Worm (Caenorhabditis elegans) whole organism, late embryonic: ENCODE data around the gene Y61A9LA.10.

ENCODE experiments used
- C08G9.2 ChIP-seq: sonication (generic microtip); optimal IDR thresholded peaks from 2 replicates; lab custom pipeline; 2016; ENCODE audit warnings: mild to moderate bottlenecking, missing genetic modification characterization, moderate library complexity, missing compliant biosample characterization
- F13H6.1 ChIP-seq: sonication (generic microtip); optimal IDR thresholded peaks from 2 replicates; lab custom pipeline; 2016; ENCODE audit warnings: missing genetic modification characterization, missing compliant biosample characterization
- Y22D7AL.16 ChIP-seq: sonication (generic microtip); optimal IDR thresholded peaks from 2 replicates; lab custom pipeline; 2016; ENCODE audit warnings: missing genetic modification characterization, missing compliant biosample characterization
- ama-1 ChIP-seq: fragments of 150-350 bp; optimal IDR thresholded peaks from 2 replicates; lab custom pipeline; 2014
- ceh-14 ChIP-seq: sonication (generic microtip); optimal IDR thresholded peaks from 2 replicates; lab custom pipeline; 2016; ENCODE audit warnings: missing genotype, missing genetic modification characterization, missing compliant biosample characterization
- ceh-24 ChIP-seq: sonication (generic microtip); optimal IDR thresholded peaks from 2 replicates; lab custom pipeline; 2016; ENCODE audit warnings: mild to moderate bottlenecking, missing genetic modification characterization, missing compliant biosample characterization
- ceh-31 ChIP-seq: sonication (generic microtip); optimal IDR thresholded peaks from 2 replicates; lab custom pipeline; 2016; ENCODE audit warnings: missing genetic modification characterization, missing compliant biosample characterization
- ceh-48 ChIP-seq: sonication (generic microtip); optimal IDR thresholded peaks from 2 replicates; lab custom pipeline; 2016; ENCODE audit warnings: missing genetic modification characterization, inconsistent platforms, missing compliant biosample characterization
- ceh-6 ChIP-seq: fragments of 200-800 bp; sonication (Bioruptor generic); optimal IDR thresholded peaks from 2 replicates; lab custom pipeline; 2018; ENCODE audit warnings: mild to moderate bottlenecking, missing genetic modification characterization, missing compliant biosample characterization
- ceh-9 ChIP-seq: sonication (generic microtip); optimal IDR thresholded peaks from 2 replicates; lab custom pipeline; 2016; ENCODE audit warnings: mild to moderate bottlenecking, missing genetic modification characterization, inconsistent platforms, missing compliant biosample characterization
- che-1 ChIP-seq: sonication (generic microtip); optimal IDR thresholded peaks from 2 replicates; lab custom pipeline; 2016; ENCODE audit warnings: mild to moderate bottlenecking, missing genetic modification characterization, missing compliant biosample characterization
- dmd-4 ChIP-seq: sonication (generic microtip); optimal IDR thresholded peaks from 2 replicates; lab custom pipeline; 2016; ENCODE audit warnings: borderline replicate concordance, missing genetic modification characterization, missing compliant biosample characterization
- elt-2 ChIP-seq: sonication (generic microtip); optimal IDR thresholded peaks from 2 replicates; lab custom pipeline; 2016; ENCODE audit warnings: missing genetic modification reagents, missing genetic modification characterization, missing compliant biosample characterization
- eyg-1 ChIP-seq: sonication (generic microtip); optimal IDR thresholded peaks from 2 replicates; lab custom pipeline; 2016; ENCODE audit warnings: missing genotype, missing genetic modification characterization, missing compliant biosample characterization
- fax-1 ChIP-seq: sonication (generic microtip); optimal IDR thresholded peaks from 2 replicates; lab custom pipeline; 2016; ENCODE audit warnings: missing genotype, missing genetic modification characterization, missing compliant biosample characterization
- fkh-10 ChIP-seq: fragments of 150-350 bp; optimal IDR thresholded peaks from 2 replicates; lab custom pipeline; 2014; ENCODE audit warnings: missing biosample characterization, missing genetic modification reagents, missing genetic modification characterization
- fkh-6 ChIP-seq: sonication (generic microtip); optimal IDR thresholded peaks from 2 replicates; lab custom pipeline; 2016; ENCODE audit warnings: missing genetic modification characterization, missing compliant biosample characterization
- hlh-30 ChIP-seq: sonication (generic microtip); optimal IDR thresholded peaks from 2 replicates; lab custom pipeline; 2017; ENCODE audit warnings: antibody characterized with exemption, missing genetic modification characterization, missing compliant biosample characterization; ENCODE audit not compliant: insufficient read depth
- hlh-8 ChIP-seq: sonication (generic microtip); optimal IDR thresholded peaks from 2 replicates; lab custom pipeline; 2016; ENCODE audit warnings: missing genotype, missing genetic modification characterization, missing compliant biosample characterization
- lin-11 ChIP-seq: fragments of 200-800 bp; sonication (Bioruptor generic); optimal IDR thresholded peaks from 2 replicates; lab custom pipeline; 2018; ENCODE audit warnings: mild to moderate bottlenecking, missing genetic modification characterization, missing compliant biosample characterization
- madf-2 ChIP-seq: sonication (generic microtip); optimal IDR thresholded peaks from 2 replicates; lab custom pipeline; 2017; ENCODE audit warnings: missing genetic modification characterization, missing compliant biosample characterization
- nfya-1 ChIP-seq: sonication (generic microtip); optimal IDR thresholded peaks from 2 replicates; lab custom pipeline; 2017; ENCODE audit warnings: missing genetic modification characterization, mild to moderate bottlenecking, missing compliant biosample characterization, antibody characterized with exemption, moderate library complexity
- nhr-11 ChIP-seq: fragments of 150-350 bp; optimal IDR thresholded peaks from 2 replicates; lab custom pipeline; 2014; ENCODE audit warnings: missing biosample characterization, missing genetic modification characterization
- nhr-232 ChIP-seq: sonication (generic microtip); optimal IDR thresholded peaks from 2 replicates; lab custom pipeline; 2016; ENCODE audit warnings: missing genetic modification characterization, missing compliant biosample characterization
- npax-4 ChIP-seq: sonication (generic microtip); optimal IDR thresholded peaks from 2 replicates; lab custom pipeline; 2016; ENCODE audit warnings: missing genetic modification characterization, missing compliant biosample characterization
- pag-3 ChIP-seq: sonication (generic microtip); optimal IDR thresholded peaks from 2 replicates; lab custom pipeline; 2016; ENCODE audit warnings: missing compliant biosample characterization, missing genetic modification characterization, borderline replicate concordance
- pat-9 ChIP-seq: fragments of 200-800 bp; sonication (Bioruptor generic); optimal IDR thresholded peaks from 2 replicates; lab custom pipeline; 2018; ENCODE audit warnings: mild to moderate bottlenecking, missing genetic modification characterization, moderate library complexity, missing compliant biosample characterization
- pax-1 ChIP-seq: fragments of 150-350 bp; optimal IDR thresholded peaks from 2 replicates; lab custom pipeline; 2014; ENCODE audit warnings: missing biosample characterization, missing genetic modification characterization
- pha-4 ChIP-seq: fragments of 150-350 bp; optimal IDR thresholded peaks from 2 replicates; lab custom pipeline; 2018; ENCODE audit warnings: missing biosample characterization, missing genetic modification reagents, missing genetic modification characterization
- pqm-1 ChIP-seq: sonication (generic microtip); optimal IDR thresholded peaks from 2 replicates; lab custom pipeline; 2016; ENCODE audit warnings: missing genetic modification characterization, missing compliant biosample characterization
- pros-1 ChIP-seq: fragments of 150-350 bp; optimal IDR thresholded peaks from 2 replicates; lab custom pipeline; 2014; ENCODE audit warnings: missing biosample characterization, missing genetic modification reagents, missing genetic modification characterization
- ref-2 ChIP-seq: sonication (generic microtip); optimal IDR thresholded peaks from 2 replicates; lab custom pipeline; 2016; ENCODE audit warnings: missing genetic modification characterization, missing compliant biosample characterization
- sdc-2 ChIP-seq: sonication (generic microtip); optimal IDR thresholded peaks from 2 replicates; lab custom pipeline; 2016; ENCODE audit warnings: missing genotype, missing genetic modification characterization, missing compliant biosample characterization
- sox-2 ChIP-seq: fragments of 200-800 bp; sonication (Bioruptor generic); IDR thresholded peaks from 2 replicates; pipeline ENCODE4 v1.3.6; 2022; ENCODE audit warnings: missing genetic modification reagents, missing genetic modification characterization, missing compliant biosample characterization
- tbx-2 ChIP-seq: sonication (generic microtip); optimal IDR thresholded peaks from 2 replicates; lab custom pipeline; 2016; ENCODE audit warnings: missing genetic modification characterization, missing compliant biosample characterization
- unc-55 ChIP-seq: sonication (generic microtip); optimal IDR thresholded peaks from 2 replicates; lab custom pipeline; 2017; ENCODE audit warnings: missing biosample characterization, missing genetic modification reagents, missing genetic modification characterization
- zip-5 ChIP-seq: sonication (generic microtip); optimal IDR thresholded peaks from 2 replicates; lab custom pipeline; 2016; ENCODE audit warnings: missing genetic modification characterization, missing compliant biosample characterization

The Y61A9LA.10 gene

DNA sequence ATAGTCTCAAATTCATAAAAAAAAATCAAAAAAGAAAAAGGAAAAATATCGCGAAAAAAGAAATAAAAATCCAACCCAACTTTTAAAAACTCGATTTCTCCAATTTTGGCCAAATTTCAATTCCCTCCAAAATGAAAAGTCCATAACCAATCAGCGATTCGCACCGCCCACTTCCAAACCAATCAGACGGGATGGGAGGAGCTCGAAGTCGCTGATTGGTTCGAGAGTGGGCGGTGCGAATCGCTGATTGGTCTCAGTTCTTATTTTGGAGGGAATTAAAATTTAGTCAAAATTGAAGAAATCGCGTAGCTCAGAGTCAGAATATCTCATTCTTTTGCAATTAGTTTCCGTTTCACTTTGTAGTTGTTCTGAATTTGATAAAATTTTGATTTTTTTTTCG lies 7.9 kb upstream of the Y61A9LA.10 start:
- TF ChIP-seq nfya-1 (tag; lab: Kevin White, UChicago): peak; percentile 97
- TF ChIP-seq ceh-31 (tag; lab: Kevin White, UChicago): no peak
- no peak for TF ChIP-seq C08G9.2 (tag; lab: Kevin White, UChicago)
- no peak for TF ChIP-seq elt-2 (tag; lab: Kevin White, UChicago)

DNA sequence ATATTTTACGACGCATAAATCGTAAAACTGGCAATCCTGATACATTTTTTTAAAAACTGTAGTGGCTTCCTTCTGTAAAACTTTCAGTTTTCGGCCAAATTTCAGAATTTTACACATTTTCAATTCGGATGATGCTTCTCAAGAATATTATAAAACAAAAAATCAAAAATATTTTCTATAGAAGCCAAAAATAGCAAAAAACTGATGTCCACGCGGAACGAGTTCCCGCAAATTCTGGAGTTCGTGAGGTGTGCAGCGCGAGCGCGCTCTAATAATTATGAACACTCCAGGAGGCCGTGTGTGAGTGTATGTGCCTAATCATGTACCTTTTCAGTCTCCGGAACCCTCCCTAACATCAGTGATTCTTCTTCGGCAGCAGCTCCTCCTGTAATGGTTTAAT lies 1.6 kb upstream of the Y61A9LA.10 start, which contains the start of gene sumv-2:
Gene sumv-2 (plus strand): TSS at position 301 of the 400 bp plus-strand sequence.
- TF ChIP-seq sox-2 (GFP tag; lab: Robert Waterston, UW) (no peak), tbx-2 (tag; lab: Kevin White, UChicago) (peak; percentile 28), che-1 (no peak)

DNA sequence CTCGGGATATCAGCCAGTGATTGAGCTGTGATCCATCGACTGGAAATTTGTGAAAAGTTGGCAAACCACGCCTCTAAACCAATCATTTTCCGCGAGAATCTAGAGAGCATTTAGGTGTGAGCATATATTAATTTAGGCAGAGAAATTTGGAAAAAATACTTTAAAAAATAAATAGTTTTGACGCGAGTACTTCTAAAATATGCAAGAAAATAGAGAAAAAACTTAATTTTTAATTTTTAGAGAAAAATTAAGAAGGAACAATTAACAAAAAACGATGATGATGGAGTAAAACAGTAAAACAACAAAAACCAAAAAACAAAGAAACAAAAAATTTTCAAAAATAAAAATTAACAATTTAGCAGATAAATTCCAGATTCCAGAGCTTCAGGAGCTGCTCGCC lies 8.8 kb downstream of the Y61A9LA.10 start, which contains the start of gene txt-6:
Gene txt-6 (minus strand): TSS at position 101 of the 400 bp plus-strand sequence.
- TF ChIP-seq ceh-14 (tag; lab: Kevin White, UChicago): no peak
- TF ChIP-seq lin-11: no peak
- no peak for TF ChIP-seq dmd-4
- TF ChIP-seq unc-55: no peak
- TF ChIP-seq F13H6.1: no peak
- no peak for TF ChIP-seq pax-1 (tag; lab: Kevin White, UChicago)
- TF ChIP-seq pros-1 (tag; lab: Kevin White, UChicago): no peak
- TF ChIP-seq pha-4: no peak
- TF ChIP-seq hlh-8: no peak
- TF ChIP-seq ceh-9 (tag; lab: Kevin White, UChicago): no peak
- no peak for TF ChIP-seq pqm-1 (tag; lab: Kevin White, UChicago)
- no peak for TF ChIP-seq nhr-11 (tag; lab: Kevin White, UChicago)
- TF ChIP-seq nhr-232 (tag; lab: Kevin White, UChicago): no peak
- TF ChIP-seq zip-5 (tag; lab: Kevin White, UChicago): no peak
- no peak for TF ChIP-seq ref-2 (tag; lab: Kevin White, UChicago)
- no peak for TF ChIP-seq nfya-1 (tag; lab: Kevin White, UChicago)
- TF ChIP-seq ceh-6: no peak
- no peak for TF ChIP-seq elt-2 (tag; lab: Kevin White, UChicago)
- no peak for TF ChIP-seq pag-3
- no peak for TF ChIP-seq ama-1 (lab: Kevin White, UChicago)

DNA sequence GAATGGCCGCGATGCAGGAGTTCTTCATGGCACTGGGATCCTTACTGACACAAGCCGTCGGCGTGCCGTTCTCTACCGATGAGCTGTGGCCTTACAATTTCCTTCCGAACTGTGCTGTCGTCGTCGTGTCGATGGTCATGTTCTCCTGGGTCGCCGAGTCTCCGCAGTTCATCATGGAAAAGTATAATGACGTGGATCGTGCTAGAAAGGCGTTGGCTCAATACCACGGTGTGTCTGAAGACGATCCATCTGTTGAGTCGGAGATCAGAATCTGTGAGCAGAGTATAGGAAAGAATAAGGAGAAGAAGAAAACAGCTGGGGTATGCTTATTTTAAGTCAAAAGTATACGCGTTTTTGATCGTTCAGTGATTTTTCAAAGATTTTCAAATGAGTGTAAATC lies 16.4 kb downstream of the Y61A9LA.10 start:
- TF ChIP-seq fax-1 (tag; lab: Kevin White, UChicago) (no peak), npax-4 (tag; lab: Kevin White, UChicago) (no peak), madf-2 (tag; lab: Kevin White, UChicago) (no peak), fkh-10 (GFP tag; lab: Kevin White, UChicago) (no peak), eyg-1 (tag; lab: Kevin White, UChicago) (no peak), ceh-24 (no peak), pha-4 (no peak), Y22D7AL.16 (tag; lab: Kevin White, UChicago) (no peak), elt-2 (tag; lab: Kevin White, UChicago) (no peak), zip-5 (tag; lab: Kevin White, UChicago) (no peak), pqm-1 (tag; lab: Kevin White, UChicago) (no peak), fkh-6 (tag; lab: Kevin White, UChicago) (no peak), hlh-30 (tag; lab: Kevin White, UChicago) (no peak), sdc-2 (no peak), ceh-48 (tag; lab: Kevin White, UChicago) (no peak)

DNA sequence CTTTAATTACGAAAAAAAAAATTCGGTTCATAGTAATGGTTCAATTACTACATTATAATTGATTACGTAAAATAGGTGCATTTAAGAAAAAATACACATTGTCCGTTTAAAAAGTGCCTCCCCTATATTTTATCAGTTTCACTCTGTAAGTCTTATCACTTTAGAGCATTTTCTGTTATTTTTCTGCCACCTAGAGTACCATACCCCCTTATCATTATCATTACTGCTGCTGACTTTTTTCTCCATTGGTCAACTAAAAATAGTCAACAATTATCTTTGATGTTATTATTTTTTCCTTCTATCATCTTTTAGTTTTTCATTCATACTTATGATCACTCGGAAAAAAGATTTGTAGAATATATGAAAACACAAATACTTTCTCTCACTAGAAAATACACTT lies 17.1 kb downstream of the Y61A9LA.10 start:
- TF ChIP-seq elt-2 (tag; lab: Kevin White, UChicago): peak; percentile 90
- TF ChIP-seq pat-9 (tag; lab: Kevin White, UChicago): no peak
